Fruit fly (Drosophila melanogaster) whole organism, embryonic: ENCODE data around the gene CG46465.

Source experiments
- Ada2b ChIP-seq: fragments of 200-800 bp; sonication (Bioruptor generic); IDR thresholded peaks from 2 replicates; pipeline ENCODE4 v1.3.6; 2022; ENCODE audit warnings: missing biosample characterization, missing genetic modification characterization
- Atf6 ChIP-seq: fragments of 200-800 bp; sonication (Bioruptor generic); IDR thresholded peaks from 2 replicates; pipeline ENCODE4 v1.3.6; 2022; ENCODE audit warnings: missing biosample characterization, missing genetic modification characterization
- C15 ChIP-seq: fragments of 200-800 bp; sonication (Bioruptor generic); IDR thresholded peaks from 3 replicates; pipeline ENCODE4 v1.3.6; 2022; ENCODE audit warnings: missing biosample characterization, missing genetic modification characterization
- CG10209 ChIP-seq: fragments of 200-800 bp; sonication (Bioruptor generic); optimal IDR thresholded peaks from 3 replicates; lab custom pipeline; 2017; ENCODE audit warnings: missing biosample characterization, mild to moderate bottlenecking, missing genetic modification characterization, missing genetic modification reagents
- CG10543 ChIP-seq: fragments of 200-800 bp; sonication (Bioruptor generic); optimal IDR thresholded peaks from 3 replicates; lab custom pipeline; 2017; ENCODE audit warnings: missing biosample characterization, mild to moderate bottlenecking, missing genetic modification characterization, moderate library complexity
- CG12155 ChIP-seq: fragments of 200-800 bp; sonication (Bioruptor generic); optimal IDR thresholded peaks from 3 replicates; lab custom pipeline; 2016; ENCODE audit warnings: missing biosample characterization, missing genetic modification characterization
- CG12769 ChIP-seq: fragments of 200-800 bp; sonication (Bioruptor generic); optimal IDR thresholded peaks from 2 replicates; lab custom pipeline; 2019; ENCODE audit warnings: missing biosample characterization, mild to moderate bottlenecking, missing genetic modification characterization, moderate library complexity
- CG13624 ChIP-seq: fragments of 200-800 bp; sonication (Bioruptor generic); optimal IDR thresholded peaks from 2 replicates; lab custom pipeline; 2016; ENCODE audit warnings: missing biosample characterization, missing genetic modification characterization
- CG13894 ChIP-seq: fragments of 200-800 bp; sonication (Bioruptor generic); optimal IDR thresholded peaks from 3 replicates; lab custom pipeline; 2018; ENCODE audit warnings: missing biosample characterization, mild to moderate bottlenecking, missing genetic modification characterization, moderate library complexity
- CG14710 ChIP-seq: fragments of 200-800 bp; sonication (Bioruptor generic); optimal IDR thresholded peaks from 3 replicates; lab custom pipeline; 2019; ENCODE audit warnings: missing biosample characterization, mild to moderate bottlenecking, missing genetic modification characterization, moderate library complexity
- CG17328 ChIP-seq: fragments of 200-800 bp; sonication (Bioruptor generic); IDR thresholded peaks from 2 replicates; pipeline ENCODE4 v1.3.6; 2022; ENCODE audit warnings: missing biosample characterization, missing genetic modification characterization
- CG18011 ChIP-seq: fragments of 200-800 bp; sonication (Bioruptor generic); optimal IDR thresholded peaks from 2 replicates; lab custom pipeline; 2017; ENCODE audit warnings: missing biosample characterization, missing genetic modification characterization, mild to moderate bottlenecking, moderate library complexity, missing genotype
- CG2712 ChIP-seq: fragments of 200-800 bp; optimal IDR thresholded peaks from 3 replicates; lab custom pipeline; 2019; ENCODE audit warnings: missing biosample characterization, mild to moderate bottlenecking, missing genetic modification characterization, moderate library complexity
- CG30431 ChIP-seq: fragments of 200-800 bp; sonication (Bioruptor generic); optimal IDR thresholded peaks from 2 replicates; lab custom pipeline; 2017; ENCODE audit warnings: missing biosample characterization, missing genetic modification characterization
- CG31388 ChIP-seq: fragments of 200-800 bp; sonication (Bioruptor generic); optimal IDR thresholded peaks from 2 replicates; lab custom pipeline; 2016; ENCODE audit warnings: missing biosample characterization, missing genetic modification characterization
- CG7839 ChIP-seq: fragments of 200-800 bp; sonication (Bioruptor generic); optimal IDR thresholded peaks from 3 replicates; lab custom pipeline; 2018; ENCODE audit warnings: missing biosample characterization, mild to moderate bottlenecking, missing genetic modification characterization, moderate library complexity
- CG8388 ChIP-seq: fragments of 200-800 bp; sonication (Bioruptor generic); optimal IDR thresholded peaks from 2 replicates; lab custom pipeline; 2019; ENCODE audit warnings: missing biosample characterization, mild to moderate bottlenecking, missing genetic modification characterization, moderate library complexity
- CG8765 ChIP-seq: fragments of 200-800 bp; sonication (Bioruptor generic); IDR thresholded peaks from 2 replicates; pipeline ENCODE4 v1.3.6; 2022; ENCODE audit warnings: missing biosample characterization, missing genetic modification characterization
- CG9817 ChIP-seq: fragments of 200-800 bp; sonication (Bioruptor generic); optimal IDR thresholded peaks from 2 replicates; lab custom pipeline; 2018; ENCODE audit warnings: missing biosample characterization, mild to moderate bottlenecking, missing genetic modification characterization, moderate library complexity
- Chrac-16 ChIP-seq: fragments of 200-800 bp; sonication (Bioruptor generic); optimal IDR thresholded peaks from 3 replicates; lab custom pipeline; 2016; ENCODE audit warnings: missing biosample characterization, missing genetic modification characterization
- D19A ChIP-seq: fragments of 200-800 bp; optimal IDR thresholded peaks from 3 replicates; lab custom pipeline; 2019; ENCODE audit warnings: missing biosample characterization, mild to moderate bottlenecking, missing genetic modification characterization, moderate library complexity
- Dfd ChIP-seq, 2 experiments: fragments of >200 bp; optimal IDR thresholded peaks; 2 replicates each; lab custom pipeline; 2017; ENCODE audit warnings: missing biosample characterization in 2 of 2, missing genetic modification characterization in 2 of 2
- Dref ChIP-seq: fragments of 200-800 bp; sonication (Bioruptor generic); IDR thresholded peaks from 2 replicates; pipeline ENCODE4 v1.3.6; 2022; ENCODE audit warnings: missing biosample characterization, missing genetic modification characterization
- Drgx ChIP-seq: fragments of 200-800 bp; sonication (Bioruptor generic); IDR thresholded peaks from 2 replicates; pipeline ENCODE4 v1.3.6; 2022; ENCODE audit warnings: missing biosample characterization, missing genetic modification characterization
- Hand ChIP-seq: fragments of 200-800 bp; sonication (Bioruptor generic); optimal IDR thresholded peaks from 2 replicates; lab custom pipeline; 2017; ENCODE audit warnings: mild to moderate bottlenecking, missing biosample characterization, missing genetic modification reagents, missing genetic modification characterization
- Hr3 ChIP-seq: fragments of 200-800 bp; sonication (Bioruptor generic); optimal IDR thresholded peaks from 3 replicates; lab custom pipeline; 2016; ENCODE audit warnings: missing biosample characterization, missing genetic modification characterization
- Jarid2 ChIP-seq: fragments of 200-800 bp; sonication (Bioruptor generic); optimal IDR thresholded peaks from 3 replicates; lab custom pipeline; 2017; ENCODE audit warnings: mild to moderate bottlenecking, missing biosample characterization, missing genetic modification reagents, missing genetic modification characterization
- Oli ChIP-seq: fragments of 200-800 bp; sonication (Bioruptor generic); optimal IDR thresholded peaks from 2 replicates; lab custom pipeline; 2018; ENCODE audit warnings: missing biosample characterization, mild to moderate bottlenecking, missing genetic modification characterization, moderate library complexity
- Sry-δ ChIP-seq: fragments of 200-800 bp; sonication (Bioruptor generic); optimal IDR thresholded peaks from 2 replicates; lab custom pipeline; 2016; ENCODE audit warnings: missing biosample characterization, missing genetic modification characterization
- Vsx1 ChIP-seq: fragments of 200-800 bp; sonication (Bioruptor generic); optimal IDR thresholded peaks from 2 replicates; lab custom pipeline; 2017; ENCODE audit warnings: missing biosample characterization, mild to moderate bottlenecking, missing genetic modification characterization, missing genetic modification reagents
- abd-A ChIP-seq: fragments of 200-800 bp; sonication (Bioruptor generic); optimal IDR thresholded peaks from 3 replicates; lab custom pipeline; 2019; ENCODE audit warnings: missing biosample characterization, mild to moderate bottlenecking, missing genetic modification characterization, moderate library complexity
- aop ChIP-seq: fragments of 200-800 bp; sonication (Bioruptor generic); IDR thresholded peaks from 2 replicates; pipeline ENCODE4 v1.3.6; 2022; ENCODE audit warnings: missing biosample characterization, missing genetic modification characterization
- ase ChIP-seq: fragments of 200-800 bp; sonication (Bioruptor generic); IDR thresholded peaks from 3 replicates; pipeline ENCODE4 v1.3.6; 2022; ENCODE audit warnings: missing biosample characterization, missing genetic modification characterization
- bbx ChIP-seq: fragments of 200-800 bp; sonication (Bioruptor generic); IDR thresholded peaks from 2 replicates; pipeline ENCODE4 v1.3.6; 2022; ENCODE audit warnings: missing biosample characterization, missing genetic modification characterization; ENCODE audit not compliant: partially characterized antibody
- dysf ChIP-seq: fragments of 200-800 bp; sonication (Bioruptor generic); IDR thresholded peaks from 3 replicates; pipeline ENCODE4 v1.3.6; 2022; ENCODE audit warnings: missing biosample characterization, missing genetic modification characterization
- hb ChIP-seq: fragments of 200-800 bp; sonication (Bioruptor generic); IDR thresholded peaks from 3 replicates; pipeline ENCODE4 v1.3.6; 2022; ENCODE audit warnings: missing biosample characterization, missing genetic modification characterization; ENCODE audit not compliant: partially characterized antibody
- jing ChIP-seq: fragments of 200-800 bp; sonication (Bioruptor generic); optimal IDR thresholded peaks from 2 replicates; lab custom pipeline; 2018; ENCODE audit warnings: missing biosample characterization, mild to moderate bottlenecking, missing genetic modification characterization
- klu ChIP-seq: fragments of 200-800 bp; sonication (Bioruptor generic); IDR thresholded peaks from 2 replicates; pipeline ENCODE4 v1.3.6; 2022; ENCODE audit warnings: missing biosample characterization, missing genetic modification characterization
- nom ChIP-seq: fragments of 200-800 bp; sonication (Bioruptor generic); optimal IDR thresholded peaks from 2 replicates; lab custom pipeline; 2017; ENCODE audit warnings: missing biosample characterization, missing genetic modification characterization, mild to moderate bottlenecking, moderate library complexity, missing genetic modification reagents
- odd ChIP-seq: fragments of 200-800 bp; sonication (Bioruptor generic); optimal IDR thresholded peaks from 2 replicates; lab custom pipeline; 2017; ENCODE audit warnings: missing biosample characterization, mild to moderate bottlenecking, missing genetic modification characterization
- pan ChIP-seq, 4 experiments: fragments of >200 bp in 3 of 4; fragments of 200-800 bp in 1 of 4; sonication (Bioruptor generic) in 1 of 4; optimal IDR thresholded peaks in 3 of 4; IDR thresholded peaks in 1 of 4; 2 replicates each; pipeline versions ENCODE4 v1.3.6 to Lab custom; 2017 to 2022; ENCODE audit warnings: missing biosample characterization in 2 of 4, missing genetic modification characterization in 2 of 4, mixed read lengths in 1 of 4
- run ChIP-seq: fragments of 200-800 bp; sonication (Bioruptor generic); optimal IDR thresholded peaks from 3 replicates; lab custom pipeline; 2018; ENCODE audit warnings: missing biosample characterization, mild to moderate bottlenecking, missing genetic modification characterization
- sima ChIP-seq: fragments of 200-800 bp; sonication (Bioruptor generic); optimal IDR thresholded peaks from 2 replicates; lab custom pipeline; 2016; ENCODE audit warnings: missing biosample characterization, missing genetic modification characterization
- slbo ChIP-seq: fragments of 200-800 bp; sonication (Bioruptor generic); IDR thresholded peaks from 2 replicates; pipeline ENCODE4 v1.3.6; 2022; ENCODE audit warnings: missing biosample characterization, missing genetic modification characterization
- sug ChIP-seq: fragments of 200-800 bp; optimal IDR thresholded peaks from 2 replicates; lab custom pipeline; 2019; ENCODE audit warnings: missing biosample characterization, mild to moderate bottlenecking, missing genetic modification characterization, moderate library complexity
- tin ChIP-seq: fragments of 200-800 bp; sonication (Bioruptor generic); optimal IDR thresholded peaks from 3 replicates; lab custom pipeline; 2016; ENCODE audit warnings: missing biosample characterization, missing genetic modification characterization
- twi ChIP-seq: fragments of 200-800 bp; optimal IDR thresholded peaks from 2 replicates; lab custom pipeline; 2019; ENCODE audit warnings: missing biosample characterization, mild to moderate bottlenecking, missing genetic modification characterization, moderate library complexity
- wek ChIP-seq: fragments of 200-800 bp; sonication (Bioruptor generic); optimal IDR thresholded peaks from 3 replicates; lab custom pipeline; 2018; ENCODE audit warnings: missing biosample characterization, mild to moderate bottlenecking, missing genetic modification characterization, moderate library complexity

CG46465 gene

DNA sequence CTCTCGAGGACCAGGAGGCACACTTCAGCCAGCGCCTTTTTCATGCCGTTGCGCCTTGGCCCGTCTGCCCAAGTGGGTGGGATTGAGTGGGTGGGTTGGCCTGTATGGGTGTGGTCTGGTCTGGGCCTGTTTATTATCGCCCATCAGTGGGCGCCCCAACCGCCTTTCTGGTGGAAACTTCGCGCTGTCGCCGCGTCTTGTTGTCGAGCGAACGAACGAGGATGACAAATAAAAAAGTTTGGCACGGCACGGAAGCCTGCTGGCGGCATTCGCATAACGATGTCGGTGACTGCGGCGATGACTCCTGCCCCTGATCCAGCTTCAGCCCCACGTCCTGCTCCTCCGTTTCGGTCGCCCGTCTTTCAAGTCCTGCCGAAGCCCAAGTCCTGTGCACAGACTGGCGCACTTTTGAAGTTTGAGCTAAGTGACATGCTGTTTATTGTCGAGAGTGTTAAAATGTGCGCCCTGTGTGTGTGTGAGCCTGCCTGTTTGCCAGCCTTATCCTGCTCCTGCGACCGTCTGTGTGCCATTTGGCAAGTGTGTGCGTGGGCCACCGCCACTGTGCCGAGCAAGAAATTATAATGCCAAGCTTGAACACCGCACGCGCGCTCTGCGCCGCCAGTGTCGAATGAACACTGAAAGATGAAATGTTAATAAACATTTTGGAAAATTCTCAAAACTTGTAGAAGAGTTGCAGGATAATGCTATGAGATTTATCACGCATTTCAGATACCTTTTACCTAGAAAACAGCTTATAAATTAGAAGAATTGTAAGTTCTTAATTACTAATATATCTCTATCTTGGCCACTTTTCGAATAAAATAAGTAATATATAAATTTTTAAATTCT is 22.0 kb downstream of the CG46465 start (continued):
- TF ChIP-seq CG18011 (GFP tag; lab: Kevin White, UChicago) (peak; percentile 4), Vsx1 (GFP tag; lab: Kevin White, UChicago) (peak; percentile 50), CG8388 (GFP tag; lab: Kevin White, UChicago) (peak; percentile 59), Sry-δ (no peak), Atf6 (peak; percentile 63), CG14710 (tag; lab: Kevin White, UChicago) (peak; percentile 61), wek (GFP tag; lab: Kevin White, UChicago) (no peak), Oli (tag; lab: Kevin White, UChicago) (peak; percentile 76), pan (optimal IDR thresholded peaks at IDR 0.05; lab: Kevin White, UChicago) (no peak), pan (GFP tag; optimal IDR thresholded peaks at IDR 0.05 in 1 of 2, IDR thresholded peaks at IDR 0.05 in 1 of 2) (peak in 1 of 2 experiments; percentile 67), jing (GFP tag; lab: Kevin White, UChicago) (peak; percentile 4), bbx (GFP tag; lab: Robert Waterston, UW) (no peak), CG13624 (GFP tag; lab: Kevin White, UChicago) (no peak), sug (tag; lab: Kevin White, UChicago) (peak; percentile 70), aop (GFP tag; lab: Robert Waterston, UW) (no peak), CG9817 (tag; lab: Kevin White, UChicago) (peak; percentile 66), twi (peak; percentile 39), run (tag; lab: Kevin White, UChicago) (peak; percentile 59), CG12155 (peak; percentile 18), Hr3 (GFP tag; lab: Kevin White, UChicago) (peak; percentile 50), slbo (GFP tag; lab: Robert Waterston, UW) (peak; percentile 58), klu (GFP tag; lab: Robert Waterston, UW) (no peak), ase (GFP tag; lab: Robert Waterston, UW) (no peak), abd-A (tag; lab: Kevin White, UChicago) (peak; percentile 96), CG31388 (GFP tag; lab: Kevin White, UChicago) (peak; percentile 35), CG10543 (peak; percentile 72), Chrac-16 (peak; percentile 10), Dfd (GFP tag; optimal IDR thresholded peaks at IDR 0.05; lab: Kevin White, UChicago) (no peak), CG8765 (GFP tag; lab: Robert Waterston, UW) (no peak), CG12769 (no peak), Ada2b (GFP tag; lab: Robert Waterston, UW) (peak; percentile 44; the same call in 1 of the 2 replicates), CG13894 (tag; lab: Kevin White, UChicago) (peak; percentile 54), CG7839 (tag; lab: Kevin White, UChicago) (peak; percentile 87), Hand (GFP tag; lab: Kevin White, UChicago) (peak; percentile 91), C15 (GFP tag; lab: Robert Waterston, UW) (no peak), Dref (GFP tag; lab: Robert Waterston, UW) (no peak), Jarid2 (GFP tag; lab: Kevin White, UChicago) (peak; percentile 38), CG30431 (peak; percentile 12), Drgx (peak; percentile 9; the same call in 1 of the 2 replicates), tin (GFP tag; lab: Kevin White, UChicago) (peak; percentile 43), D19A (tag; lab: Kevin White, UChicago) (peak; percentile 69), dysf (peak; percentile 79), sima (no peak), nom (GFP tag; lab: Kevin White, UChicago) (peak; percentile 18), CG17328 (GFP tag; lab: Robert Waterston, UW) (no peak), CG2712 (tag; lab: Kevin White, UChicago) (peak; percentile 79), hb (GFP tag; lab: Robert Waterston, UW) (no peak), CG10209 (GFP tag; lab: Kevin White, UChicago) (peak; percentile 76), odd (GFP tag; lab: Kevin White, UChicago) (peak; percentile 78)
